Worm (Caenorhabditis elegans) whole organism, L1 larva: ENCODE results near the gene T19C3.2.

Experiments
- F16B12.6 ChIP-seq: fragments of 150-350 bp; optimal IDR thresholded peaks from 2 replicates; lab custom pipeline; 2014; ENCODE audit warnings: missing biosample characterization, missing genetic modification characterization
- aly-2 ChIP-seq: fragments of 150-350 bp; optimal IDR thresholded peaks from 2 replicates; lab custom pipeline; 2014; ENCODE audit warnings: missing biosample characterization, missing genetic modification characterization
- ceh-82 ChIP-seq, 3 experiments: fragments of 150-350 bp in 1 of 3; sonication (generic microtip) in 2 of 3; optimal IDR thresholded peaks; 2 replicates each; lab custom pipeline; 2014 to 2017; ENCODE audit warnings: missing biosample characterization in 3 of 3, missing genetic modification characterization in 3 of 3
- nhr-84 ChIP-seq: sonication (generic microtip); optimal IDR thresholded peaks from 2 replicates; lab custom pipeline; 2017; ENCODE audit warnings: missing biosample characterization, missing genetic modification characterization
- sptf-1 ChIP-seq: fragments of 150-350 bp; optimal IDR thresholded peaks from 2 replicates; lab custom pipeline; 2014; ENCODE audit warnings: missing biosample characterization, missing genetic modification characterization

DNA sequence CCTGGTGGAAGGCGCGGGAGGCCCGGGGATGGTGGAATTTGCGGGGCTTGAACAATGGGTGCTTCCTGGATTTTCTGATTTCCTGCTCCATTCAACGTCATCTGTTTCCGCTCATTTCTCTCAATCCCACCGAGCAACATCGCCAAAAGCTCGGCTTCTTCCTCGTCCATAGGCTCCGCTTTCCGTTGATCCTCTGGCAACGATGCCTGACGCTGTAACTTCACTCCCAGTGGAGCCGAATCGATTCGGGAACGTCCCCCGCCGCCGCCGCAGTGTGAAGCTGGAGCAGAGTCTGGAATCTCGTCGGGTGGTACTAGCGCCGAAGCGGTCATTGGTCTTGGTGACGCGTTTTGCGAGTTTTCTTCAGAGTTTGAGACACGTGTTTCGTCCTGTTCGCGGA lies 21.9 kb downstream of the T19C3.2 start:
- TF ChIP-seq nhr-84 (no peak), ceh-82 (tag; optimal IDR thresholded peaks at IDR 0.05; lab: Kevin White, UChicago) (no peak), sptf-1 (no peak), F16B12.6 (no peak), aly-2 (tag; lab: Kevin White, UChicago) (no peak)
